Fruit fly (Drosophila melanogaster) whole organism, prepupa: Measurements from ENCODE around the gene Rpt3R.

Experiments used
- Blimp-1 ChIP-seq: fragments of 200-800 bp; sonication (Bioruptor generic); optimal IDR thresholded peaks from 3 replicates; lab custom pipeline; 2017; ENCODE audit warnings: missing biosample characterization, missing genetic modification characterization, mild to moderate bottlenecking, moderate library complexity, missing genetic modification reagents
- CG11762 ChIP-seq: fragments of 200-800 bp; sonication (Bioruptor generic); optimal IDR thresholded peaks from 3 replicates; lab custom pipeline; 2016; ENCODE audit warnings: missing biosample characterization, missing genetic modification characterization; ENCODE audit not compliant: insufficient read depth
- CG11902 ChIP-seq: fragments of 200-800 bp; sonication (Bioruptor generic); optimal IDR thresholded peaks from 3 replicates; lab custom pipeline; 2016; ENCODE audit warnings: missing biosample characterization, missing genetic modification characterization
- CG15336 ChIP-seq: fragments of 200-800 bp; sonication (Bioruptor generic); IDR thresholded peaks from 2 replicates; pipeline ENCODE4 v1.3.6; 2022; ENCODE audit warnings: missing biosample characterization, missing genetic modification characterization
- CG1621 ChIP-seq: fragments of 200-800 bp; sonication (Bioruptor generic); optimal IDR thresholded peaks from 3 replicates; lab custom pipeline; 2018; ENCODE audit warnings: missing biosample characterization, mild to moderate bottlenecking, missing genetic modification characterization
- CG16779 ChIP-seq: fragments of 200-800 bp; sonication (Bioruptor generic); optimal IDR thresholded peaks from 3 replicates; lab custom pipeline; 2017; ENCODE audit warnings: missing biosample characterization, mild to moderate bottlenecking, missing genetic modification characterization
- CG3032 ChIP-seq: fragments of 200-800 bp; optimal IDR thresholded peaks from 2 replicates; lab custom pipeline; 2019; ENCODE audit warnings: missing biosample characterization, mild to moderate bottlenecking, missing genetic modification characterization, moderate library complexity
- CG31627 ChIP-seq: fragments of 200-800 bp; sonication (Bioruptor generic); optimal IDR thresholded peaks from 3 replicates; lab custom pipeline; 2016; ENCODE audit warnings: missing biosample characterization, missing genetic modification characterization
- CG32006 ChIP-seq: fragments of 200-800 bp; sonication (Bioruptor generic); optimal IDR thresholded peaks from 3 replicates; lab custom pipeline; 2017; ENCODE audit warnings: missing biosample characterization, mild to moderate bottlenecking, missing genetic modification characterization
- CG34406 ChIP-seq: fragments of 200-800 bp; sonication (Bioruptor generic); optimal IDR thresholded peaks from 3 replicates; lab custom pipeline; 2016; ENCODE audit warnings: missing biosample characterization, missing genetic modification characterization
- CG6792 ChIP-seq: fragments of 200-800 bp; sonication (Bioruptor generic); optimal IDR thresholded peaks from 3 replicates; lab custom pipeline; 2016; ENCODE audit warnings: missing biosample characterization, missing genetic modification characterization
- CG6808 ChIP-seq: fragments of 200-800 bp; sonication (Bioruptor generic); optimal IDR thresholded peaks from 3 replicates; lab custom pipeline; 2017; ENCODE audit warnings: missing biosample characterization, missing genetic modification characterization, mild to moderate bottlenecking, moderate library complexity, missing genetic modification reagents
- CG6854 ChIP-seq: fragments of 200-800 bp; sonication (Bioruptor generic); optimal IDR thresholded peaks from 2 replicates; lab custom pipeline; 2017; ENCODE audit warnings: missing biosample characterization, mild to moderate bottlenecking, missing genetic modification characterization
- CG7368 ChIP-seq: fragments of 200-800 bp; sonication (Bioruptor generic); optimal IDR thresholded peaks from 3 replicates; lab custom pipeline; 2016; ENCODE audit warnings: missing biosample characterization, missing genetic modification characterization
- CG8119 ChIP-seq: fragments of 200-800 bp; sonication (Bioruptor generic); IDR thresholded peaks from 3 replicates; pipeline ENCODE4 v1.3.6; 2022; ENCODE audit warnings: missing biosample characterization, missing genetic modification characterization
- CG8319 ChIP-seq: fragments of 200-800 bp; sonication (Bioruptor generic); optimal IDR thresholded peaks from 3 replicates; lab custom pipeline; 2016; ENCODE audit warnings: missing biosample characterization, missing genetic modification characterization
- CG8632 ChIP-seq: fragments of 200-800 bp; sonication (Bioruptor generic); optimal IDR thresholded peaks from 3 replicates; lab custom pipeline; 2016; ENCODE audit warnings: missing biosample characterization, missing genetic modification characterization
- CG9139 ChIP-seq: fragments of 200-800 bp; sonication (Bioruptor generic); optimal IDR thresholded peaks from 3 replicates; lab custom pipeline; 2017; ENCODE audit warnings: missing biosample characterization, mild to moderate bottlenecking, missing genetic modification characterization
- Eip78C ChIP-seq: fragments of 200-800 bp; sonication (Bioruptor generic); peaks from one replicate; lab custom pipeline; 2016; ENCODE audit warnings: missing biosample characterization, missing genetic modification characterization
- Eip93F ChIP-seq: fragments of 200-800 bp; sonication (Bioruptor generic); optimal IDR thresholded peaks from 2 replicates; lab custom pipeline; 2016; ENCODE audit warnings: missing biosample characterization, mild to moderate bottlenecking, missing genetic modification characterization
- Ets21C ChIP-seq: fragments of 200-800 bp; sonication (Bioruptor generic); optimal IDR thresholded peaks from 3 replicates; lab custom pipeline; 2016; ENCODE audit warnings: missing biosample characterization, missing genetic modification characterization
- Gug ChIP-seq: fragments of 200-800 bp; sonication (Bioruptor generic); IDR thresholded peaks from 2 replicates; pipeline ENCODE4 v1.3.6; 2022; ENCODE audit warnings: missing biosample characterization, missing genetic modification characterization
- Hr39 ChIP-seq: fragments of 200-800 bp; sonication (Bioruptor generic); optimal IDR thresholded peaks from 2 replicates; lab custom pipeline; 2016; ENCODE audit warnings: missing biosample characterization, missing genetic modification characterization
- Hr4 ChIP-seq: fragments of 200-800 bp; sonication (Bioruptor generic); optimal IDR thresholded peaks from 3 replicates; lab custom pipeline; 2016; ENCODE audit warnings: missing biosample characterization, missing genetic modification characterization
- Lpt ChIP-seq: fragments of 200-800 bp; sonication (Bioruptor generic); optimal IDR thresholded peaks from 3 replicates; lab custom pipeline; 2016; ENCODE audit warnings: missing biosample characterization, missing genetic modification characterization
- OdsH ChIP-seq: fragments of 200-800 bp; sonication (Bioruptor generic); optimal IDR thresholded peaks from 3 replicates; lab custom pipeline; 2016; ENCODE audit warnings: missing biosample characterization, missing genetic modification characterization
- Sox15 ChIP-seq: fragments of 200-800 bp; sonication (Bioruptor generic); optimal IDR thresholded peaks from 3 replicates; lab custom pipeline; 2016; ENCODE audit warnings: missing biosample characterization, missing genetic modification characterization
- achi ChIP-seq: fragments of 200-800 bp; sonication (Bioruptor generic); optimal IDR thresholded peaks from 3 replicates; lab custom pipeline; 2016; ENCODE audit warnings: missing biosample characterization, missing genetic modification characterization
- acj6 ChIP-seq: fragments of 200-800 bp; sonication (Bioruptor generic); optimal IDR thresholded peaks from 3 replicates; lab custom pipeline; 2016; ENCODE audit warnings: missing biosample characterization, missing genetic modification characterization
- eg ChIP-seq: fragments of 200-800 bp; sonication (Bioruptor generic); IDR thresholded peaks from 3 replicates; pipeline ENCODE4 v1.3.6; 2022; ENCODE audit warnings: missing biosample characterization, missing genetic modification characterization
- esn ChIP-seq: fragments of 200-800 bp; sonication (Bioruptor generic); optimal IDR thresholded peaks from 2 replicates; lab custom pipeline; 2016; ENCODE audit warnings: missing biosample characterization, mild to moderate bottlenecking, missing genetic modification characterization, moderate library complexity
- fd59A ChIP-seq: fragments of 200-800 bp; sonication (Bioruptor generic); optimal IDR thresholded peaks from 2 replicates; lab custom pipeline; 2017; ENCODE audit warnings: missing biosample characterization, mild to moderate bottlenecking, missing genetic modification characterization, missing genetic modification reagents
- fd85E ChIP-seq: fragments of 200-800 bp; sonication (Bioruptor generic); optimal IDR thresholded peaks from 3 replicates; lab custom pipeline; 2016; ENCODE audit warnings: missing biosample characterization, missing genetic modification characterization
- fkh ChIP-seq: fragments of 200-800 bp; sonication (Bioruptor generic); optimal IDR thresholded peaks from 3 replicates; lab custom pipeline; 2017; ENCODE audit warnings: missing biosample characterization, mild to moderate bottlenecking, missing genetic modification characterization, moderate library complexity
- lz ChIP-seq: fragments of 200-800 bp; sonication (Bioruptor generic); optimal IDR thresholded peaks from 3 replicates; lab custom pipeline; 2016; ENCODE audit warnings: missing biosample characterization, missing genetic modification characterization
- net ChIP-seq: fragments of 200-800 bp; sonication (Bioruptor generic); optimal IDR thresholded peaks from 3 replicates; lab custom pipeline; 2016; ENCODE audit warnings: missing biosample characterization, missing genetic modification characterization
- spab ChIP-seq: fragments of 200-800 bp; sonication (Bioruptor generic); optimal IDR thresholded peaks from 2 replicates; lab custom pipeline; 2017; ENCODE audit warnings: missing biosample characterization, mild to moderate bottlenecking, missing genetic modification characterization, missing genetic modification reagents
- ss ChIP-seq, 2 experiments: fragments of 200-800 bp; sonication (Bioruptor generic); optimal IDR thresholded peaks; 2 replicates in 1 of 2; 3 replicates in 1 of 2; lab custom pipeline; 2017 to 2018; ENCODE audit warnings: mild to moderate bottlenecking in 2 of 2, missing biosample characterization in 2 of 2, missing genetic modification characterization in 2 of 2, moderate library complexity in 1 of 2
- svp ChIP-seq: fragments of 200-800 bp; sonication (Bioruptor generic); peaks from one replicate; lab custom pipeline; 2016; ENCODE audit warnings: missing biosample characterization, missing genetic modification characterization

Rpt3R gene

dm6 chr3R:9747875-9747899, 8.6 kb downstream of the Rpt3R start, which contains the start of gene PpD3:
TSS of gene PpD3 (plus strand) at chr3R:9747875.
- TF ChIP-seq Hr4 (GFP tag; lab: Kevin White, UChicago): no peak
- TF ChIP-seq Blimp-1 (GFP tag; lab: Kevin White, UChicago): no peak
- TF ChIP-seq fd85E: no peak
- no peak for TF ChIP-seq net (GFP tag; lab: Kevin White, UChicago)
- TF ChIP-seq CG9139: no peak
- TF ChIP-seq CG8119: no peak
- TF ChIP-seq CG6808: no peak
- TF ChIP-seq Gug: no peak
- no peak for TF ChIP-seq acj6 (GFP tag; lab: Kevin White, UChicago)
- no peak for TF ChIP-seq CG16779 (tag; lab: Kevin White, UChicago)
- no peak for TF ChIP-seq Ets21C (GFP tag; lab: Kevin White, UChicago)
- TF ChIP-seq CG31627: no peak
- no peak for TF ChIP-seq CG34406 (GFP tag; lab: Kevin White, UChicago)
- no peak for TF ChIP-seq CG15336 (GFP tag; lab: Robert Waterston, UW)
- TF ChIP-seq CG8632 (GFP tag; lab: Kevin White, UChicago): no peak
- TF ChIP-seq, all 60 proteins: peak for 0

- TF ChIP-seq CG6808 (no peak), Gug (0 out of 2 replicates have a peak, but pooled peaks have one; percentile 14), OdsH (no peak), CG32006 (no peak), svp (GFP tag; lab: Kevin White, UChicago) (no peak), CG11902 (GFP tag; lab: Kevin White, UChicago) (no peak), CG34406 (GFP tag; lab: Kevin White, UChicago) (no peak), Eip93F (GFP tag; lab: Kevin White, UChicago) (peak; percentile 39), spab (GFP tag; lab: Kevin White, UChicago) (no peak), Blimp-1 (GFP tag; lab: Kevin White, UChicago) (peak; percentile 45), Lpt (GFP tag; lab: Kevin White, UChicago) (peak; percentile 51), CG31627 (peak; percentile 60), CG8319 (GFP tag; lab: Kevin White, UChicago) (no peak), CG11762 (no peak), Eip78C (GFP tag; lab: Kevin White, UChicago) (peak; percentile 86), fd85E (no peak), fkh (GFP tag; lab: Kevin White, UChicago) (no peak), ss (GFP tag; optimal IDR thresholded peaks at IDR 0.05; lab: Kevin White, UChicago) (no peak), CG15336 (GFP tag; lab: Robert Waterston, UW) (no peak; the same call in 1 of the 2 replicates), CG6854 (GFP tag; lab: Kevin White, UChicago) (peak; percentile 69), Hr39 (no peak), CG3032 (tag; lab: Kevin White, UChicago) (peak; percentile 64), lz (peak; percentile 67), CG1621 (tag; lab: Kevin White, UChicago) (peak; percentile 50), esn (GFP tag; lab: Kevin White, UChicago) (peak; percentile 80), Sox15 (no peak), CG6792 (GFP tag; lab: Kevin White, UChicago) (peak; percentile 49), fd59A (GFP tag; lab: Kevin White, UChicago) (no peak), CG7368 (GFP tag; lab: Kevin White, UChicago) (no peak), eg (GFP tag; lab: Robert Waterston, UW) (peak; percentile 47; the same call in 2 of the 3 replicates), acj6 (GFP tag; lab: Kevin White, UChicago) (no peak), CG8119 (peak; percentile 48; the same call in 1 of the 3 replicates)
- TF ChIP-seq, all 60 proteins: peak for 14
Measured at dm6 chr3R:9747272-9747874, 8.9 kb downstream of the Rpt3R start, which contains the start of gene CG12948. TSS of gene CG12948 (minus strand) at chr3R:9747744.

dm6 chr3R:9746267-9746666, 10.0 kb downstream of the Rpt3R start, which contains the start of gene CG34409:
TSS of gene CG34409 (minus strand) at chr3R:9746367.
- TF ChIP-seq achi (no peak), Eip78C (GFP tag; lab: Kevin White, UChicago) (peak; percentile 19)
